Worm (Caenorhabditis elegans): ENCODE data around the gene tsp-2.

DNA sequence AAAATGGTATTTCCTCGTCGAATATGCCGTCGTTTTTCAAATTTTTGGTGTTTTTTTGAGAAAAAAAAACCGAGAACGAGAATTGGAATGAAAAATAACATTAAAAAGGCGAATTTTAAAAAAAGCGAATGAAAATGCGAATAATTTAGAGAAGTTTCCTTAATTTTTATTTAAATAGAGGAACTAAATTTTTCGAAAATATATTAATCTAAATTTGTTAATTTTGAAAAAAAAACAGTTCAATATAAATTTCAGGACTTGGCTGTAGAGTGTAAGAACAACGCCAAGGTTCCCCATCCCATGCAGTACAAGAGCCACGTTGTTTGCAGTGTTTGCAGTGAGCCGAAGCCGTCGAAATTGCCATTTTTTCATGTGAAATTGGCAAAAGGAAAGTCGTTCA lies 47.2 kb downstream of the tsp-2 start, which contains the start of gene C50C3.19:
- no peak for TF ChIP-seq fos-1 (tag; optimal IDR thresholded peaks at IDR 0.05)
- no peak for TF ChIP-seq skn-1 (tag; optimal IDR thresholded peaks at IDR 0.05)
